Fruit fly (Drosophila melanogaster) whole organism, embryonic: ENCODE results near the gene CG42536.

ENCODE experiments used
- BEAF-32 ChIP-seq: fragments of 200-800 bp; sonication (Bioruptor generic); optimal IDR thresholded peaks from 3 replicates; lab custom pipeline; 2017; ENCODE audit warnings: missing biosample characterization, missing genetic modification characterization, mild to moderate bottlenecking, moderate library complexity, missing genetic modification reagents
- CG11696 ChIP-seq: fragments of 200-800 bp; sonication (Bioruptor generic); IDR thresholded peaks from 2 replicates; pipeline ENCODE4 v1.3.6; 2022; ENCODE audit warnings: missing biosample characterization, missing genetic modification characterization
- CG12659 ChIP-seq: fragments of 200-800 bp; sonication (Bioruptor generic); optimal IDR thresholded peaks from 3 replicates; lab custom pipeline; 2017; ENCODE audit warnings: mild to moderate bottlenecking, missing biosample characterization, missing genetic modification reagents, missing genetic modification characterization
- CG12942 ChIP-seq: fragments of 200-800 bp; sonication (Bioruptor generic); optimal IDR thresholded peaks from 3 replicates; lab custom pipeline; 2016; ENCODE audit warnings: missing biosample characterization, missing genetic modification characterization
- CG13287 ChIP-seq: fragments of 200-800 bp; sonication (Bioruptor generic); IDR thresholded peaks from 2 replicates; pipeline ENCODE4 v1.3.6; 2022; ENCODE audit warnings: missing biosample characterization, missing genetic modification characterization; ENCODE audit not compliant: partially characterized antibody
- CG13296 ChIP-seq: fragments of 200-800 bp; sonication (Bioruptor generic); optimal IDR thresholded peaks from 3 replicates; lab custom pipeline; 2018; ENCODE audit warnings: missing biosample characterization, mild to moderate bottlenecking, missing genetic modification characterization
- CG13624 ChIP-seq: fragments of 200-800 bp; sonication (Bioruptor generic); optimal IDR thresholded peaks from 2 replicates; lab custom pipeline; 2016; ENCODE audit warnings: missing biosample characterization, missing genetic modification characterization
- CG14710 ChIP-seq: fragments of 200-800 bp; sonication (Bioruptor generic); optimal IDR thresholded peaks from 3 replicates; lab custom pipeline; 2019; ENCODE audit warnings: missing biosample characterization, mild to moderate bottlenecking, missing genetic modification characterization, moderate library complexity
- CG1603 ChIP-seq: fragments of 200-800 bp; sonication (Bioruptor generic); optimal IDR thresholded peaks from 2 replicates; lab custom pipeline; 2019; ENCODE audit warnings: missing biosample characterization, mild to moderate bottlenecking, missing genetic modification characterization, moderate library complexity
- CG16815 ChIP-seq: fragments of 200-800 bp; sonication (Bioruptor generic); optimal IDR thresholded peaks from 3 replicates; lab custom pipeline; 2017; ENCODE audit warnings: missing biosample characterization, mild to moderate bottlenecking, missing genetic modification characterization
- CG17802 ChIP-seq: fragments of 200-800 bp; sonication (Bioruptor generic); optimal IDR thresholded peaks from 2 replicates; lab custom pipeline; 2018; ENCODE audit warnings: missing biosample characterization, mild to moderate bottlenecking, missing genetic modification characterization, moderate library complexity
- CG18011 ChIP-seq: fragments of 200-800 bp; sonication (Bioruptor generic); optimal IDR thresholded peaks from 2 replicates; lab custom pipeline; 2017; ENCODE audit warnings: missing biosample characterization, missing genetic modification characterization, mild to moderate bottlenecking, moderate library complexity, missing genotype
- CG34422 ChIP-seq: fragments of 200-800 bp; sonication (Bioruptor generic); IDR thresholded peaks from 3 replicates; pipeline ENCODE4 v1.3.6; 2022; ENCODE audit warnings: missing biosample characterization, missing genetic modification characterization
- CG3847 ChIP-seq: fragments of 200-800 bp; sonication (Bioruptor generic); IDR thresholded peaks from 2 replicates; pipeline ENCODE4 v1.3.6; 2022; ENCODE audit warnings: missing biosample characterization, missing genetic modification characterization
- CG4730 ChIP-seq: fragments of 200-800 bp; sonication (Bioruptor generic); IDR thresholded peaks from 2 replicates; pipeline ENCODE4 v1.3.6; 2022; ENCODE audit warnings: missing biosample characterization, missing genetic modification characterization
- CG6791 ChIP-seq: fragments of 200-800 bp; sonication (Bioruptor generic); IDR thresholded peaks from 3 replicates; pipeline ENCODE4 v1.3.6; 2022; ENCODE audit warnings: missing biosample characterization, missing genetic modification characterization; ENCODE audit not compliant: partially characterized antibody
- CG7745 ChIP-seq: fragments of 200-800 bp; sonication (Bioruptor generic); optimal IDR thresholded peaks from 2 replicates; lab custom pipeline; 2018; ENCODE audit warnings: missing biosample characterization, mild to moderate bottlenecking, missing genetic modification characterization, moderate library complexity
- CG7786 ChIP-seq: fragments of 200-800 bp; sonication (Bioruptor generic); optimal IDR thresholded peaks from 2 replicates; lab custom pipeline; 2016; ENCODE audit warnings: missing biosample characterization, missing genetic modification characterization
- CG8478 ChIP-seq: fragments of >200 bp; optimal IDR thresholded peaks from 2 replicates; lab custom pipeline; 2018
- CG9797 ChIP-seq: fragments of 200-800 bp; sonication (Bioruptor generic); optimal IDR thresholded peaks from 3 replicates; lab custom pipeline; 2018; ENCODE audit warnings: missing biosample characterization, mild to moderate bottlenecking, missing genetic modification characterization
- D19A ChIP-seq: fragments of 200-800 bp; optimal IDR thresholded peaks from 3 replicates; lab custom pipeline; 2019; ENCODE audit warnings: missing biosample characterization, mild to moderate bottlenecking, missing genetic modification characterization, moderate library complexity
- Dp ChIP-seq: fragments of 200-800 bp; sonication (Bioruptor generic); optimal IDR thresholded peaks from 2 replicates; lab custom pipeline; 2018; ENCODE audit warnings: missing biosample characterization, mild to moderate bottlenecking, missing genetic modification characterization, moderate library complexity
- Ets65A ChIP-seq: fragments of 200-800 bp; sonication (Bioruptor generic); peaks from one replicate; lab custom pipeline; 2016; ENCODE audit warnings: missing biosample characterization, missing genetic modification characterization
- Gsc ChIP-seq: fragments of 200-800 bp; sonication (Bioruptor generic); IDR thresholded peaks from 2 replicates; pipeline ENCODE4 v1.3.6; 2022; ENCODE audit warnings: missing biosample characterization, missing genetic modification characterization
- Hmr ChIP-seq: fragments of 200-800 bp; sonication (Bioruptor generic); optimal IDR thresholded peaks from 3 replicates; lab custom pipeline; 2017; ENCODE audit warnings: mild to moderate bottlenecking, missing biosample characterization, missing genetic modification reagents, missing genetic modification characterization
- Mad ChIP-seq: fragments of 200-800 bp; sonication (Bioruptor generic); optimal IDR thresholded peaks from 2 replicates; lab custom pipeline; 2016; ENCODE audit warnings: missing biosample characterization, missing genetic modification characterization
- Med ChIP-seq: fragments of 200-800 bp; sonication (Bioruptor generic); peaks from one replicate; lab custom pipeline; 2016; ENCODE audit warnings: missing biosample characterization, missing genetic modification characterization, mild to moderate bottlenecking, inconsistent platforms, moderate library complexity
- Neu2 ChIP-seq: fragments of 200-800 bp; sonication (Bioruptor generic); optimal IDR thresholded peaks from 3 replicates; lab custom pipeline; 2016; ENCODE audit warnings: missing biosample characterization, missing genetic modification characterization, borderline replicate concordance
- Nf-YA ChIP-seq: fragments of 200-800 bp; sonication (Bioruptor generic); IDR thresholded peaks from 2 replicates; pipeline ENCODE4 v1.3.6; 2022; ENCODE audit warnings: missing biosample characterization, missing genetic modification characterization
- Nf-YC ChIP-seq: fragments of 200-800 bp; optimal IDR thresholded peaks from 3 replicates; lab custom pipeline; 2019; ENCODE audit warnings: missing biosample characterization, mild to moderate bottlenecking, missing genetic modification characterization, moderate library complexity
- Stat92E ChIP-seq, 3 experiments: fragments of >200 bp in 2 of 3; fragments of 200-800 bp in 1 of 3; sonication (Bioruptor generic) in 1 of 3; optimal IDR thresholded peaks; 2 replicates each; lab custom pipeline; 2017 to 2019; ENCODE audit warnings: missing biosample characterization in 3 of 3, missing genetic modification characterization in 3 of 3, mild to moderate bottlenecking in 1 of 3, moderate library complexity in 1 of 3
- aop ChIP-seq: fragments of 200-800 bp; sonication (Bioruptor generic); IDR thresholded peaks from 2 replicates; pipeline ENCODE4 v1.3.6; 2022; ENCODE audit warnings: missing biosample characterization, missing genetic modification characterization
- bcd ChIP-seq: fragments of 200-800 bp; sonication (Bioruptor generic); optimal IDR thresholded peaks from 2 replicates; lab custom pipeline; 2017; ENCODE audit warnings: missing biosample characterization, mild to moderate bottlenecking, missing genetic modification characterization
- danr ChIP-seq: fragments of 200-800 bp; sonication (Bioruptor generic); IDR thresholded peaks from 2 replicates; pipeline ENCODE4 v1.3.6; 2022; ENCODE audit warnings: missing biosample characterization, missing genetic modification characterization
- dpn ChIP-seq, 2 experiments: fragments of 200-800 bp; sonication (Bioruptor generic); optimal IDR thresholded peaks; 3 replicates each; lab custom pipeline; 2016; ENCODE audit warnings: missing biosample characterization in 2 of 2, missing genetic modification characterization in 2 of 2
- eyg ChIP-seq: fragments of 200-800 bp; sonication (Bioruptor generic); optimal IDR thresholded peaks from 3 replicates; lab custom pipeline; 2016; ENCODE audit warnings: missing biosample characterization, missing genetic modification characterization
- gcm ChIP-seq: fragments of 200-800 bp; sonication (Bioruptor generic); optimal IDR thresholded peaks from 2 replicates; lab custom pipeline; 2019; ENCODE audit warnings: missing biosample characterization, mild to moderate bottlenecking, missing genetic modification characterization, moderate library complexity
- hbn ChIP-seq: fragments of 200-800 bp; sonication (Bioruptor generic); IDR thresholded peaks from 2 replicates; pipeline ENCODE4 v1.3.6; 2022; ENCODE audit warnings: missing biosample characterization, missing genetic modification characterization; ENCODE audit not compliant: partially characterized antibody
- ind ChIP-seq: fragments of 200-800 bp; sonication (Bioruptor generic); optimal IDR thresholded peaks from 3 replicates; lab custom pipeline; 2016; ENCODE audit warnings: missing biosample characterization, missing genetic modification characterization
- jumu ChIP-seq: fragments of 200-800 bp; sonication (Bioruptor generic); optimal IDR thresholded peaks from 3 replicates; lab custom pipeline; 2016; ENCODE audit warnings: missing biosample characterization, missing genetic modification characterization
- nerfin-2 ChIP-seq: fragments of 200-800 bp; sonication (Bioruptor generic); IDR thresholded peaks from 2 replicates; pipeline ENCODE4 v1.3.6; 2022; ENCODE audit warnings: missing biosample characterization, missing genetic modification characterization; ENCODE audit not compliant: partially characterized antibody
- repo ChIP-seq: fragments of 200-800 bp; sonication (Bioruptor generic); optimal IDR thresholded peaks from 2 replicates; lab custom pipeline; 2016; ENCODE audit warnings: missing biosample characterization, missing genetic modification characterization
- sens-2 ChIP-seq: fragments of 200-800 bp; sonication (Bioruptor generic); IDR thresholded peaks from 2 replicates; pipeline ENCODE4 v1.3.6; 2022; ENCODE audit warnings: missing biosample characterization, missing genetic modification characterization
- seq ChIP-seq: fragments of 200-800 bp; sonication (Bioruptor generic); IDR thresholded peaks from 2 replicates; pipeline ENCODE4 v1.3.6; 2022; ENCODE audit warnings: missing biosample characterization, missing genetic modification characterization
- slp2 ChIP-seq: fragments of 200-800 bp; sonication (Bioruptor generic); optimal IDR thresholded peaks from 2 replicates; lab custom pipeline; 2016; ENCODE audit warnings: missing biosample characterization, missing genetic modification characterization
- stwl ChIP-seq: fragments of 200-800 bp; sonication (Bioruptor generic); optimal IDR thresholded peaks from 3 replicates; lab custom pipeline; 2018; ENCODE audit warnings: missing biosample characterization, mild to moderate bottlenecking, missing genetic modification characterization, moderate library complexity
- trem ChIP-seq: fragments of 200-800 bp; optimal IDR thresholded peaks from 3 replicates; lab custom pipeline; 2019; ENCODE audit warnings: missing biosample characterization, mild to moderate bottlenecking, missing genetic modification characterization, moderate library complexity
- tup ChIP-seq: fragments of 200-800 bp; sonication (Bioruptor generic); optimal IDR thresholded peaks from 2 replicates; lab custom pipeline; 2016; ENCODE audit warnings: missing biosample characterization, mild to moderate bottlenecking, missing genetic modification characterization, moderate library complexity
- twi ChIP-seq: fragments of 200-800 bp; optimal IDR thresholded peaks from 2 replicates; lab custom pipeline; 2019; ENCODE audit warnings: missing biosample characterization, mild to moderate bottlenecking, missing genetic modification characterization, moderate library complexity
- vfl ChIP-seq: fragments of 200-800 bp; sonication (Bioruptor generic); optimal IDR thresholded peaks from 2 replicates; lab custom pipeline; 2016; ENCODE audit warnings: missing biosample characterization, missing genetic modification characterization

CG42536 gene

dm6 chr3L:10630885-10631359 is 1.1 kb upstream of the CG42536 start, which contains the start of the genes CG42535, CG34001 and hay (continued):
- peak; percentile 62 for TF ChIP-seq Ets65A (GFP tag; lab: Kevin White, UChicago)
- no peak for TF ChIP-seq repo (GFP tag; lab: Kevin White, UChicago)
- TF ChIP-seq vfl (GFP tag; lab: Kevin White, UChicago): no peak
- TF ChIP-seq Med (GFP tag; lab: Kevin White, UChicago): peak; percentile 86
- no peak for TF ChIP-seq Neu2 (GFP tag; lab: Kevin White, UChicago)
- TF ChIP-seq Dp (GFP tag; lab: Kevin White, UChicago): peak; percentile 84
- TF ChIP-seq Nf-YC (tag; lab: Kevin White, UChicago): no peak
- TF ChIP-seq CG13296 (GFP tag; lab: Kevin White, UChicago): no peak
- 0 out of 3 replicates have a peak, but pooled peaks have one; percentile 20 for TF ChIP-seq CG6791 (GFP tag; lab: Robert Waterston, UW)
- no peak for TF ChIP-seq CG18011
- no peak for TF ChIP-seq CG16815 (GFP tag; lab: Kevin White, UChicago)
- TF ChIP-seq CG7786 (GFP tag; lab: Kevin White, UChicago): no peak
- TF ChIP-seq trem (tag; lab: Kevin White, UChicago): peak; percentile 48
- TF ChIP-seq CG7745 (tag; lab: Kevin White, UChicago): no peak
- TF ChIP-seq bcd (GFP tag; lab: Kevin White, UChicago): no peak
- no peak for TF ChIP-seq eyg (GFP tag; lab: Kevin White, UChicago)
- TF ChIP-seq stwl (tag; lab: Kevin White, UChicago): peak; percentile 94
- TF ChIP-seq CG12942 (GFP tag; lab: Kevin White, UChicago): no peak
- TF ChIP-seq CG1603 (tag; lab: Kevin White, UChicago): no peak
- TF ChIP-seq Nf-YA (GFP tag; lab: Robert Waterston, UW): no peak
- no peak for TF ChIP-seq CG11696 (GFP tag; lab: Robert Waterston, UW)
- TF ChIP-seq Gsc (GFP tag; lab: Robert Waterston, UW): no peak
- peak; percentile 8 for TF ChIP-seq jumu (GFP tag; lab: Kevin White, UChicago)
- no peak for TF ChIP-seq danr (GFP tag; lab: Robert Waterston, UW)
- peak; percentile 51 for TF ChIP-seq BEAF-32 (GFP tag; lab: Kevin White, UChicago)
- TF ChIP-seq CG4730: 0 out of 2 replicates have a peak, but pooled peaks have one; percentile 14
- TF ChIP-seq CG13287 (GFP tag; lab: Robert Waterston, UW): peak; percentile 50; the same call in 1 of the 2 replicates
- TF ChIP-seq Mad (GFP tag; lab: Kevin White, UChicago): no peak
- no peak for TF ChIP-seq dpn (GFP tag; optimal IDR thresholded peaks at IDR 0.05; lab: Kevin White, UChicago)
- 0 out of 2 replicates have a peak, but pooled peaks have one; percentile 12 for TF ChIP-seq hbn (GFP tag; lab: Robert Waterston, UW)
- no peak for TF ChIP-seq sens-2 (GFP tag; lab: Robert Waterston, UW)
- peak; percentile 54 for TF ChIP-seq CG12659 (GFP tag; lab: Kevin White, UChicago)
- no peak for TF ChIP-seq CG8478 (lab: Kevin White, UChicago)
- TF ChIP-seq CG9797 (GFP tag; lab: Kevin White, UChicago): peak; percentile 5
- no peak for TF ChIP-seq D19A (tag; lab: Kevin White, UChicago)
- TF ChIP-seq slp2 (GFP tag; lab: Kevin White, UChicago): no peak
- no peak for TF ChIP-seq aop (GFP tag; lab: Robert Waterston, UW)
- TF ChIP-seq seq (GFP tag; lab: Robert Waterston, UW): no peak
- no peak for TF ChIP-seq gcm (GFP tag; lab: Kevin White, UChicago)
- TF ChIP-seq tup (GFP tag; lab: Kevin White, UChicago): no peak
- peak in 1 of 3 experiments; percentile 6 for TF ChIP-seq Stat92E (GFP tag; optimal IDR thresholded peaks at IDR 0.05; lab: Kevin White, UChicago)
- peak; percentile 4 for TF ChIP-seq twi
- TF ChIP-seq nerfin-2 (GFP tag; lab: Robert Waterston, UW): no peak
- peak; percentile 6 for TF ChIP-seq Hmr
- TF ChIP-seq CG3847 (GFP tag; lab: Robert Waterston, UW): peak; percentile 64
- TF ChIP-seq CG17802 (tag; lab: Kevin White, UChicago): no peak
- TF ChIP-seq CG14710 (tag; lab: Kevin White, UChicago): peak; percentile 63
- TF ChIP-seq ind (GFP tag; lab: Kevin White, UChicago): no peak
- no peak for TF ChIP-seq CG34422 (GFP tag; lab: Robert Waterston, UW)
- peak; percentile 24 for TF ChIP-seq CG13624
